Worm (Caenorhabditis elegans) whole organism, young adult: ENCODE results near the gene F56D2.3.

Experiments
- F55B11.4 ChIP-seq: sonication (generic microtip); optimal IDR thresholded peaks from 2 replicates; lab custom pipeline; 2016; ENCODE audit warnings: missing compliant biosample characterization, missing genetic modification characterization, borderline replicate concordance; ENCODE audit not compliant: insufficient read depth
- Y56A3A.18 ChIP-seq: fragments of 200-800 bp; sonication (Bioruptor generic); IDR thresholded peaks from 2 replicates; pipeline ENCODE4 v1.3.6; 2022; ENCODE audit warnings: missing genetic modification reagents, missing genetic modification characterization, missing compliant biosample characterization
- Y95B8A.8 ChIP-seq: fragments of 200-800 bp; sonication (Bioruptor generic); IDR thresholded peaks from 2 replicates; pipeline ENCODE4 v1.3.6; 2022; ENCODE audit warnings: missing genetic modification reagents, missing genetic modification characterization, missing compliant biosample characterization
- dpl-1 ChIP-seq: fragments of 150-350 bp; optimal IDR thresholded peaks from 2 replicates; lab custom pipeline; 2014; ENCODE audit warnings: missing biosample characterization, missing genetic modification reagents, missing genetic modification characterization
- egl-18 ChIP-seq: fragments of 200-800 bp; sonication (Bioruptor generic); IDR thresholded peaks from 2 replicates; pipeline ENCODE4 v1.3.6; 2022; ENCODE audit warnings: missing genetic modification reagents, missing genetic modification characterization, missing compliant biosample characterization
- ets-4 ChIP-seq: fragments of 200-800 bp; sonication (Bioruptor generic); optimal IDR thresholded peaks from 2 replicates; lab custom pipeline; 2018; ENCODE audit warnings: mild to moderate bottlenecking, missing genetic modification characterization, missing compliant biosample characterization
- hlh-12 ChIP-seq: sonication (generic microtip); optimal IDR thresholded peaks from 2 replicates; lab custom pipeline; 2016; ENCODE audit warnings: missing genetic modification characterization, missing compliant biosample characterization
- lsl-1 ChIP-seq: fragments of 200-800 bp; sonication (Bioruptor generic); optimal IDR thresholded peaks from 2 replicates; lab custom pipeline; 2018; ENCODE audit warnings: mild to moderate bottlenecking, missing genetic modification characterization, moderate library complexity, missing compliant biosample characterization
- nfya-1 ChIP-seq: sonication (generic microtip); optimal IDR thresholded peaks from 2 replicates; lab custom pipeline; 2017; ENCODE audit warnings: antibody characterized with exemption, missing compliant biosample characterization, missing genetic modification characterization, borderline replicate concordance; ENCODE audit not compliant: insufficient read depth
- snpc-1.1 ChIP-seq: sonication (generic microtip); optimal IDR thresholded peaks from 2 replicates; lab custom pipeline; 2017; ENCODE audit warnings: missing genetic modification characterization, mild to moderate bottlenecking, missing compliant biosample characterization, antibody characterized with exemption, moderate library complexity, missing genotype, missing genetic modification reagents; ENCODE audit not compliant: insufficient read depth
- unc-130 ChIP-seq: sonication (generic microtip); optimal IDR thresholded peaks from 2 replicates; lab custom pipeline; 2016; ENCODE audit warnings: missing genetic modification reagents, missing genetic modification characterization, missing compliant biosample characterization

- no peak for TF ChIP-seq snpc-1.1 (tag; lab: Kevin White, UChicago)
- TF ChIP-seq dpl-1 (GFP tag; lab: Kevin White, UChicago), result no peak
- no peak for TF ChIP-seq Y56A3A.18 (GFP tag; lab: Robert Waterston, UW)
- TF ChIP-seq hlh-12, result no peak
- no peak for TF ChIP-seq ets-4 (GFP tag; lab: Kevin White, UChicago)
- TF ChIP-seq Y95B8A.8 (GFP tag; lab: Robert Waterston, UW), result no peak
- no peak for TF ChIP-seq unc-130 (GFP tag; lab: Kevin White, UChicago)
- TF ChIP-seq F55B11.4, result no peak
- no peak for TF ChIP-seq lsl-1
- TF ChIP-seq nfya-1 (tag; lab: Kevin White, UChicago), result no peak
- TF ChIP-seq egl-18, result no peak
Measured at ce11 chrIII:5552072-5552667, 32.6 kb upstream of the F56D2.3 start, which contains the start of gene F09F7.6.
